Worm (Caenorhabditis elegans): ENCODE data around the gene isy-1.

Gene isy-1

ce11 chrV:11042538-11042937 lies 42.0 kb upstream of the isy-1 start, which contains the start of gene C45B11.2:
C45B11.2 (plus strand) TSS chrV:11042710.
- TF ChIP-seq aptf-3 (GFP tag; IDR thresholded peaks at IDR 0.05) (no peak), lin-40 (tag; optimal IDR thresholded peaks at IDR 0.05) (no peak), D2030.7 (GFP tag; IDR thresholded peaks at IDR 0.05) (no peak), lir-1 (GFP tag; conservative IDR thresholded peaks at IDR 0.05) (no peak), madf-8 (GFP tag; conservative IDR thresholded peaks at IDR 0.05) (no peak), lin-26 (GFP tag; IDR thresholded peaks at IDR 0.05) (no peak), nhr-80 (tag; optimal IDR thresholded peaks at IDR 0.05) (peak; percentile 7), tbp1 (GFP tag; optimal IDR thresholded peaks at IDR 0.05) (no peak), cebp-1 (GFP tag; IDR thresholded peaks at IDR 0.05) (0 out of 2 replicates have a peak, but pooled peaks have one; percentile 35), cebp-1 (tag; optimal IDR thresholded peaks at IDR 0.05) (peak; percentile 83), nfyb-1 (GFP tag; IDR thresholded peaks at IDR 0.05) (no peak)

ce11 chrV:11041499-11041898 lies 41.0 kb upstream of the isy-1 start, which contains the start of gene C45B11.5:
C45B11.5 (plus strand) TSS chrV:11041799.
- TF ChIP-seq hmg-20 (GFP tag; IDR thresholded peaks at IDR 0.05) = no peak
- no peak for TF ChIP-seq hsf-1 (GFP tag; IDR thresholded peaks at IDR 0.05)
- TF ChIP-seq him-1 (tag; optimal IDR thresholded peaks at IDR 0.05) = no peak
- TF ChIP-seq tlf-1 (GFP tag; optimal IDR thresholded peaks at IDR 0.05) = no peak
- TF ChIP-seq ceh-79 (tag; optimal IDR thresholded peaks at IDR 0.05) = no peak
- no peak for TF ChIP-seq nhr-27 (tag; optimal IDR thresholded peaks at IDR 0.05)
- no peak for TF ChIP-seq ceh-27 (GFP tag; optimal IDR thresholded peaks at IDR 0.05)
- no peak for TF ChIP-seq mel-28 (tag; optimal IDR thresholded peaks at IDR 0.05; ENCODE audit: borderline replicate concordance)
- TF ChIP-seq nfyb-1 (GFP tag; IDR thresholded peaks at IDR 0.05) = no peak
- no peak for TF ChIP-seq unc-130 (GFP tag; optimal IDR thresholded peaks at IDR 0.05)
- TF ChIP-seq attf-6 (GFP tag; IDR thresholded peaks at IDR 0.05) = no peak

ce11 chrV:11040473-11040872 lies 40.0 kb upstream of the isy-1 start, which contains the start of gene C45B11.8:
C45B11.8 (plus strand) TSS chrV:11040773.
- TF ChIP-seq somi-1 (GFP tag; optimal IDR thresholded peaks at IDR 0.05) (no peak), ama-1 (optimal IDR thresholded peaks at IDR 0.05) (no peak), ama-1 (GFP tag; optimal IDR thresholded peaks at IDR 0.05) (no peak), hlh-12 (tag; optimal IDR thresholded peaks at IDR 0.05) (no peak), ets-4 (GFP tag; optimal IDR thresholded peaks at IDR 0.05) (no peak), C06A6.2 (GFP tag; conservative IDR thresholded peaks at IDR 0.05) (no peak), tbx-9 (tag; optimal IDR thresholded peaks at IDR 0.05; ENCODE audit: borderline replicate concordance) (no peak), egl-18 (GFP tag; IDR thresholded peaks at IDR 0.05) (no peak), nhr-120 (GFP tag; IDR thresholded peaks at IDR 0.05) (no peak), repo-1 (tag; optimal IDR thresholded peaks at IDR 0.05) (no peak), ceh-100 (GFP tag; IDR thresholded peaks at IDR 0.05) (no peak), lin-54 (GFP tag; optimal IDR thresholded peaks at IDR 0.05) (no peak), Y53F4B.3 (GFP tag; IDR thresholded peaks at IDR 0.05) (no peak), unc-62 (GFP tag; optimal IDR thresholded peaks at IDR 0.05) (no peak), zfh-2 (GFP tag; conservative IDR thresholded peaks at IDR 0.05) (no peak), ztf-25 (GFP tag; IDR thresholded peaks at IDR 0.05) (no peak), nfya-2 (GFP tag; IDR thresholded peaks at IDR 0.05) (no peak), ztf-22 (GFP tag; optimal IDR thresholded peaks at IDR 0.05) (no peak), F22D6.2 (tag; optimal IDR thresholded peaks at IDR 0.05) (no peak), aptf-2 (GFP tag; conservative IDR thresholded peaks at IDR 0.05) (no peak), ceh-40 (GFP tag; IDR thresholded peaks at IDR 0.05) (no peak)

Data from whole organism, young adult.